Worm (Caenorhabditis elegans) whole organism, L4/young adult: ENCODE data around the gene mes-4.

ENCODE experiments used
- W03F9.2 ChIP-seq: fragments of 150-350 bp; optimal IDR thresholded peaks from 2 replicates; lab custom pipeline; 2014; ENCODE audit warnings: missing biosample characterization, missing genetic modification characterization
- him-1 ChIP-seq: sonication (generic microtip); optimal IDR thresholded peaks from 2 replicates; lab custom pipeline; 2016; ENCODE audit warnings: missing genotype, missing genetic modification reagents, missing genetic modification characterization, missing compliant biosample characterization

- TF ChIP-seq him-1 (tag; lab: Kevin White, UChicago) = no peak
- TF ChIP-seq W03F9.2 (tag; lab: Kevin White, UChicago) = no peak
Measured at ce11 chrV:13385798-13386197, 51.5 kb downstream of the mes-4 start, which contains the start of gene gcy-34.
